Worm (Caenorhabditis elegans): Measurements from ENCODE around the gene rfs-1.

ce11 chrIII:8201760-8202159 is 24.5 kb upstream of the rfs-1 start:
- no peak for TF ChIP-seq ztf-4 (tag; optimal IDR thresholded peaks at IDR 0.05)
- TF ChIP-seq ama-1 (optimal IDR thresholded peaks at IDR 0.05): no peak
- no peak for TF ChIP-seq sea-2 (GFP tag; optimal IDR thresholded peaks at IDR 0.05)
- no peak for TF ChIP-seq ceh-28 (tag; optimal IDR thresholded peaks at IDR 0.05)
- no peak for TF ChIP-seq ZK546.5 (tag; optimal IDR thresholded peaks at IDR 0.05)
- TF ChIP-seq egl-27 (tag; optimal IDR thresholded peaks at IDR 0.05): no peak
- TF ChIP-seq R02D3.7 (tag; optimal IDR thresholded peaks at IDR 0.05): no peak
- no peak for TF ChIP-seq pha-4 (tag; optimal IDR thresholded peaks at IDR 0.05)
- no peak for TF ChIP-seq tbx-2 (tag; optimal IDR thresholded peaks at IDR 0.05)
- TF ChIP-seq aly-2 (tag; optimal IDR thresholded peaks at IDR 0.05): no peak
- TF ChIP-seq elt-1 (tag; optimal IDR thresholded peaks at IDR 0.05): no peak
- no peak for TF ChIP-seq fos-1 (tag; optimal IDR thresholded peaks at IDR 0.05)

All from whole organism, L3 larva.